Fruit fly (Drosophila melanogaster): ENCODE measurements around the gene Nf-YC.

- no peak for TF ChIP-seq usp (GFP tag; optimal IDR thresholded peaks at IDR 0.05)
- no peak for TF ChIP-seq pan (optimal IDR thresholded peaks at IDR 0.05)
- no peak for TF ChIP-seq psq (optimal IDR thresholded peaks at IDR 0.05)
- no peak for TF ChIP-seq CG8478 (optimal IDR thresholded peaks at IDR 0.05)
- TF ChIP-seq EcR (GFP tag; optimal IDR thresholded peaks at IDR 0.05), result no peak
Measured at dm6 chrX:6793390-6793789, 27.3 kb downstream of the Nf-YC start.
